Worm (Caenorhabditis elegans) whole organism, L2 larva: ENCODE results near the gene F32A5.4.
A peak's percentile ranks its signal among the peaks of the same experiment; 100 is the strongest.

Experiments used
- C34F6.9 ChIP-seq: fragments of 150-350 bp; optimal IDR thresholded peaks from 2 replicates; lab custom pipeline; 2014; ENCODE audit warnings: missing biosample characterization, missing genetic modification characterization
- F13H6.1 ChIP-seq: sonication (generic microtip); optimal IDR thresholded peaks from 2 replicates; lab custom pipeline; 2016; ENCODE audit warnings: missing genetic modification characterization, missing compliant biosample characterization
- Y55F3AM.14 ChIP-seq: fragments of 200-800 bp; sonication (Bioruptor generic); optimal IDR thresholded peaks from 2 replicates; lab custom pipeline; 2018; ENCODE audit warnings: mild to moderate bottlenecking, missing genetic modification characterization, missing compliant biosample characterization
- ZK546.5 ChIP-seq: sonication (generic microtip); optimal IDR thresholded peaks from 2 replicates; lab custom pipeline; 2017; ENCODE audit warnings: missing biosample characterization, missing genetic modification characterization
- alr-1 ChIP-seq: fragments of 150-350 bp; optimal IDR thresholded peaks from 2 replicates; lab custom pipeline; 2014; ENCODE audit warnings: missing biosample characterization, missing genetic modification characterization
- aly-2 ChIP-seq: fragments of 150-350 bp; optimal IDR thresholded peaks from 2 replicates; lab custom pipeline; 2014; ENCODE audit warnings: missing biosample characterization, missing genetic modification characterization
- ama-1 ChIP-seq: fragments of 150-350 bp; optimal IDR thresholded peaks from 2 replicates; lab custom pipeline; 2018; ENCODE audit warnings: inconsistent platforms
- blmp-1 ChIP-seq: sonication (generic microtip); optimal IDR thresholded peaks from 2 replicates; lab custom pipeline; 2017; ENCODE audit warnings: missing genetic modification characterization, mild to moderate bottlenecking, missing compliant biosample characterization, antibody characterized with exemption, moderate library complexity; ENCODE audit not compliant: insufficient read depth
- ceh-16 ChIP-seq: fragments of 150-350 bp; optimal IDR thresholded peaks from 2 replicates; lab custom pipeline; 2014; ENCODE audit warnings: missing biosample characterization, missing genetic modification characterization
- ceh-82 ChIP-seq: fragments of 150-350 bp; optimal IDR thresholded peaks from 2 replicates; lab custom pipeline; 2014; ENCODE audit warnings: missing biosample characterization, missing genetic modification characterization
- crh-2 ChIP-seq: sonication (generic microtip); optimal IDR thresholded peaks from 2 replicates; lab custom pipeline; 2017; ENCODE audit warnings: missing biosample characterization, missing genetic modification characterization
- elt-1 ChIP-seq: fragments of 150-350 bp; optimal IDR thresholded peaks from 2 replicates; lab custom pipeline; 2014; ENCODE audit warnings: missing biosample characterization, missing genetic modification characterization
- elt-3 ChIP-seq: sonication (generic microtip); optimal IDR thresholded peaks from 2 replicates; lab custom pipeline; 2017; ENCODE audit warnings: missing biosample characterization, missing genetic modification characterization
- fos-1 ChIP-seq: fragments of 150-350 bp; optimal IDR thresholded peaks from 2 replicates; lab custom pipeline; 2014; ENCODE audit warnings: missing biosample characterization, missing genetic modification characterization
- gmeb-1 ChIP-seq: fragments of 150-350 bp; optimal IDR thresholded peaks from 2 replicates; lab custom pipeline; 2014; ENCODE audit warnings: missing biosample characterization, missing genetic modification characterization
- lin-11 ChIP-seq: fragments of 150-350 bp; sonication (generic microtip); optimal IDR thresholded peaks from 2 replicates; lab custom pipeline; 2014; ENCODE audit warnings: missing biosample characterization, missing genetic modification characterization, inconsistent platforms, mixed read lengths
- lin-13 ChIP-seq: fragments of 150-350 bp; optimal IDR thresholded peaks from 2 replicates; lab custom pipeline; 2014; ENCODE audit warnings: missing biosample characterization, missing genetic modification reagents, missing genetic modification characterization
- lin-39 ChIP-seq: fragments of 150-350 bp; optimal IDR thresholded peaks from 2 replicates; lab custom pipeline; 2014; ENCODE audit warnings: missing biosample characterization, missing genetic modification reagents, missing genetic modification characterization
- lsy-2 ChIP-seq, 2 experiments: fragments of 150-350 bp in 1 of 2; sonication (generic microtip) in 1 of 2; optimal IDR thresholded peaks; 2 replicates each; lab custom pipeline; 2014 to 2017; ENCODE audit warnings: missing biosample characterization in 2 of 2, missing genetic modification characterization in 2 of 2
- mab-5 ChIP-seq: fragments of 150-350 bp; optimal IDR thresholded peaks from 2 replicates; lab custom pipeline; 2014; ENCODE audit warnings: missing biosample characterization, missing genetic modification characterization
- mdl-1 ChIP-seq, 2 experiments: fragments of 150-350 bp in 1 of 2; sonication (generic microtip) in 1 of 2; optimal IDR thresholded peaks; 2 replicates each; lab custom pipeline; 2017; ENCODE audit warnings: missing biosample characterization in 2 of 2, missing genetic modification characterization in 2 of 2
- nhr-10 ChIP-seq: sonication (generic microtip); optimal IDR thresholded peaks from 2 replicates; lab custom pipeline; 2017; ENCODE audit warnings: missing biosample characterization, missing genetic modification characterization
- nhr-11 ChIP-seq: fragments of 150-350 bp; optimal IDR thresholded peaks from 2 replicates; lab custom pipeline; 2014; ENCODE audit warnings: missing biosample characterization, missing genetic modification characterization
- nhr-12 ChIP-seq: fragments of 150-350 bp; optimal IDR thresholded peaks from 2 replicates; lab custom pipeline; 2014; ENCODE audit warnings: missing biosample characterization, missing genetic modification characterization
- nhr-23 ChIP-seq: fragments of 150-350 bp; optimal IDR thresholded peaks from 2 replicates; lab custom pipeline; 2014; ENCODE audit warnings: missing biosample characterization, missing genetic modification reagents, missing genetic modification characterization
- nhr-237 ChIP-seq: fragments of 150-350 bp; optimal IDR thresholded peaks from 2 replicates; lab custom pipeline; 2014; ENCODE audit warnings: missing biosample characterization, missing genetic modification characterization
- nhr-25 ChIP-seq: fragments of 150-350 bp; sonication (generic microtip); optimal IDR thresholded peaks from 3 replicates; lab custom pipeline; 2014; ENCODE audit warnings: missing biosample characterization, missing genetic modification characterization
- nhr-6 ChIP-seq: fragments of 150-350 bp; optimal IDR thresholded peaks from 2 replicates; lab custom pipeline; 2014; ENCODE audit warnings: missing biosample characterization, missing genetic modification characterization
- nhr-77 ChIP-seq: fragments of 150-350 bp; optimal IDR thresholded peaks from 2 replicates; lab custom pipeline; 2014; ENCODE audit warnings: missing biosample characterization, missing genetic modification characterization
- sem-4 ChIP-seq: fragments of 150-350 bp; optimal IDR thresholded peaks from 2 replicates; lab custom pipeline; 2014; ENCODE audit warnings: missing biosample characterization, missing genetic modification reagents, missing genetic modification characterization
- sma-3 ChIP-seq: sonication (generic microtip); optimal IDR thresholded peaks from 2 replicates; lab custom pipeline; 2016; ENCODE audit warnings: missing genetic modification reagents, missing genetic modification characterization, missing compliant biosample characterization
- sma-9 ChIP-seq, 2 experiments: fragments of 150-350 bp in 1 of 2; sonication (generic microtip) in 1 of 2; optimal IDR thresholded peaks; 2 replicates each; lab custom pipeline; 2014 to 2016; ENCODE audit warnings: missing genetic modification characterization in 2 of 2, mild to moderate bottlenecking in 1 of 2, missing biosample characterization in 1 of 2, missing compliant biosample characterization in 1 of 2, missing genetic modification reagents in 1 of 2, moderate library complexity in 1 of 2
- snpc-4 ChIP-seq: fragments of 150-350 bp; optimal IDR thresholded peaks from 2 replicates; lab custom pipeline; 2014; ENCODE audit warnings: missing biosample characterization, missing genetic modification characterization
- unc-39 ChIP-seq: fragments of 150-350 bp; optimal IDR thresholded peaks from 2 replicates; lab custom pipeline; 2014; ENCODE audit warnings: missing biosample characterization, missing genetic modification characterization
- unc-62 ChIP-seq: fragments of 150-350 bp; optimal IDR thresholded peaks from 2 replicates; lab custom pipeline; 2014; ENCODE audit warnings: missing biosample characterization, missing genetic modification reagents, missing genetic modification characterization
- zag-1 ChIP-seq: fragments of 150-350 bp; optimal IDR thresholded peaks from 2 replicates; lab custom pipeline; 2014; ENCODE audit warnings: missing biosample characterization, missing genetic modification characterization
- ztf-11 ChIP-seq: sonication (generic microtip); optimal IDR thresholded peaks from 2 replicates; lab custom pipeline; 2017; ENCODE audit warnings: missing biosample characterization, missing genetic modification characterization
- ztf-4 ChIP-seq: fragments of 150-350 bp; optimal IDR thresholded peaks from 2 replicates; lab custom pipeline; 2014; ENCODE audit warnings: missing biosample characterization, missing genetic modification characterization

F32A5.4 gene

DNA sequence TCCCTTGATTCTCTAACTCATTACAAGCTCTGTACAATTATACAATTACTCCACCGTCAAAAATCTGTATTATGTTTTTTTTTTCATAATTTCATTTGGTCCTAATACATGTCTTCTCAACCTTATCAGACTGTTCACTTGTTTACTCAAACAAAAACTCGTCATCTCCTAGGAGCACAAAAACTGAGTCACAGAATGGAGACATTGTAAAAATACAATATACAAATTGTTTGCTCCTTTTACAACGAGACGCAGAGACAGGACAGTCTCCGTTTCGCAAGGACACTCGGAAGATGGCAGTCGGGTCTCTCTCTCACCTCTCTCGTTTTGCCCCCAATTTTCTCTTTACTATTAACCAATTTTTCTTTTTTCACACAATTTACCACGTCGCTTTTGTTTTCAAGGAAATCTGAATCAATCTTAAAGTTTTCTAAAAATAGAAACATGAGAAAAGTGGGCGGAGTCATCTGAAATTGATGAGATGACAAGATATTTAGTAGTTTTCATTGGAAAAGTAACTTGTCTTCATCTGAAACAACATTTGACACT lies 26.7 kb downstream of the F32A5.4 start, which contains the start of gene F32A5.8:
F32A5.8 (plus strand) TSS at position 499 of the 549 bp plus-strand sequence.
- no peak for TF ChIP-seq mdl-1 (tag; optimal IDR thresholded peaks at IDR 0.05; lab: Kevin White, UChicago)
- no peak for TF ChIP-seq unc-62 (GFP tag; lab: Kevin White, UChicago)
- peak; percentile 32 for TF ChIP-seq nhr-25 (tag; lab: Kevin White, UChicago)
- TF ChIP-seq nhr-6, result no peak
- no peak for TF ChIP-seq nhr-10 (tag; lab: Kevin White, UChicago)
- TF ChIP-seq crh-2 (tag; lab: Kevin White, UChicago), result peak; percentile 7
- TF ChIP-seq gmeb-1 (tag; lab: Kevin White, UChicago), result peak; percentile 17
- no peak for TF ChIP-seq ceh-82 (tag; lab: Kevin White, UChicago)
- peak; percentile 9 for TF ChIP-seq sma-3
- no peak for TF ChIP-seq nhr-77 (tag; lab: Kevin White, UChicago)
- TF ChIP-seq Y55F3AM.14, result no peak
- TF ChIP-seq unc-39 (tag; lab: Kevin White, UChicago), result no peak
- no peak for TF ChIP-seq nhr-237 (tag; lab: Kevin White, UChicago)
- peak; percentile 94 for TF ChIP-seq fos-1 (tag; lab: Kevin White, UChicago)
- TF ChIP-seq F13H6.1 (tag; lab: Kevin White, UChicago), result no peak
- no peak for TF ChIP-seq elt-3 (tag; lab: Kevin White, UChicago)
- no peak for TF ChIP-seq mab-5 (tag; lab: Kevin White, UChicago)
- TF ChIP-seq blmp-1 (tag; lab: Kevin White, UChicago), result no peak
- no peak for TF ChIP-seq nhr-11
- no peak for TF ChIP-seq sem-4 (tag; lab: Kevin White, UChicago)
- TF ChIP-seq nhr-23 (tag; lab: Kevin White, UChicago), result no peak
- TF ChIP-seq sma-9 (GFP tag; optimal IDR thresholded peaks at IDR 0.05; lab: Kevin White, UChicago), result peak; percentile 21
- no peak for TF ChIP-seq sma-9 (tag; optimal IDR thresholded peaks at IDR 0.05; lab: Kevin White, UChicago)
- no peak for TF ChIP-seq lin-39 (tag; lab: Kevin White, UChicago)
- no peak for TF ChIP-seq ceh-16
- peak in 1 of 2 experiments; percentile 8 for TF ChIP-seq lsy-2 (tag; optimal IDR thresholded peaks at IDR 0.05; lab: Kevin White, UChicago)
- no peak for TF ChIP-seq ztf-11
- no peak for TF ChIP-seq alr-1 (tag; lab: Kevin White, UChicago)
- no peak for TF ChIP-seq ztf-4 (tag; lab: Kevin White, UChicago)

DNA sequence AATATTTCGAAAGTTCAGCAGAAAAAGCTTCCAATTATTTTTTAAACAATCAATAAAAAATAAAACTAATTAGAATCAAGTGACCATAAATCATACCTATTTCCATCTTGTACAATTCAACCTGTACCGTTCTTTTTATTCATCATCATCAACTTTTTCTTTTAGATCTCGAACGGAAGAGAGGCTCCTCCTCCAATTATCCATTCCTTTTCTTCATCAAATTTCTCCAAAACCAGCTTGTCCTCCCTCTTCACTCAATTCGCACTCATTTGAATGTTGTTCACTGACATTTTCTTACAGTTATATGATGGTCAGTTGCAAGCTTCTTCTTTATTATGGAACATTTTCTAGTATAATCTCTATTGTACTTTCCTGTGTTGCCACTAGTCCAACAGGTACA lies 32.9 kb downstream of the F32A5.4 start, which contains the start of gene C30G12.4:
C30G12.4 (plus strand) TSS at position 301 of the 400 bp plus-strand sequence.
- TF ChIP-seq Y55F3AM.14 (no peak), nhr-23 (tag; lab: Kevin White, UChicago) (no peak), ceh-16 (no peak), alr-1 (tag; lab: Kevin White, UChicago) (no peak), gmeb-1 (tag; lab: Kevin White, UChicago) (no peak), sma-3 (no peak)

DNA sequence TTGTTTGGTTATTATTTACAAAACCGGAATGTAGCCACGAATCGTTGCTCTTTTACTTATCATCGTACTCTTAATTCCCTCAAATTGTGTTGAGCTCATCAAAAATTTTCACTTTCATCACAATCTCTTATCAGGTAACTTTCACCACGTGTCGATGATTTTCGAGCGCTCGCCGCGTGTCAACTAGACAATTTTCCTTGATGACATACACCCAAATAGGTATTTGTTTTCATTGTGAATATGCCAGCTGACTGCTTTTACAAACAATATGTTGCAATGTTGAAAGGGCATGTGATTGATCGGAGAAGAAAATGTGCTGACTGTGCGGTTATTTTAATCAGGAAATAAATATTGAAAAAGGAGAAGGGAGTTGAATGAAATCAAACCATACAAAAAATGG lies 35.7 kb downstream of the F32A5.4 start:
- no peak for TF ChIP-seq snpc-4
- no peak for TF ChIP-seq unc-62 (GFP tag; lab: Kevin White, UChicago)
- no peak for TF ChIP-seq unc-39 (tag; lab: Kevin White, UChicago)
- no peak for TF ChIP-seq lin-11 (tag; lab: Kevin White, UChicago)
- TF ChIP-seq Y55F3AM.14, result no peak
- no peak for TF ChIP-seq aly-2 (tag; lab: Kevin White, UChicago)
- TF ChIP-seq sma-9 (GFP tag; optimal IDR thresholded peaks at IDR 0.05; lab: Kevin White, UChicago), result peak; percentile 79
- TF ChIP-seq sma-9 (tag; optimal IDR thresholded peaks at IDR 0.05; lab: Kevin White, UChicago), result no peak
- TF ChIP-seq nhr-12 (tag; lab: Kevin White, UChicago), result no peak
- no peak for TF ChIP-seq C34F6.9 (tag; lab: Kevin White, UChicago)
- TF ChIP-seq ZK546.5 (tag; lab: Kevin White, UChicago), result no peak
- no peak for TF ChIP-seq ceh-82 (tag; lab: Kevin White, UChicago)
- no peak for TF ChIP-seq zag-1 (tag; lab: Kevin White, UChicago)
- TF ChIP-seq sem-4 (tag; lab: Kevin White, UChicago), result no peak
- peak; percentile 12 for TF ChIP-seq sma-3
- TF ChIP-seq nhr-23 (tag; lab: Kevin White, UChicago), result no peak
- no peak for TF ChIP-seq ama-1 (lab: Kevin White, UChicago)
- TF ChIP-seq elt-3 (tag; lab: Kevin White, UChicago), result no peak
- TF ChIP-seq nhr-237 (tag; lab: Kevin White, UChicago), result no peak
- TF ChIP-seq blmp-1 (tag; lab: Kevin White, UChicago), result peak; percentile 47
- peak; percentile 62 for TF ChIP-seq fos-1 (tag; lab: Kevin White, UChicago)
- TF ChIP-seq alr-1 (tag; lab: Kevin White, UChicago), result no peak
- TF ChIP-seq nhr-77 (tag; lab: Kevin White, UChicago), result no peak
- peak; percentile 74 for TF ChIP-seq crh-2 (tag; lab: Kevin White, UChicago)
- TF ChIP-seq gmeb-1 (tag; lab: Kevin White, UChicago), result peak; percentile 42
- TF ChIP-seq nhr-6, result no peak
- peak in 1 of 2 experiments; percentile 37 for TF ChIP-seq mdl-1 (tag; optimal IDR thresholded peaks at IDR 0.05; lab: Kevin White, UChicago)
- no peak for TF ChIP-seq ztf-11
- no peak for TF ChIP-seq elt-1 (tag; lab: Kevin White, UChicago)
- TF ChIP-seq nhr-10 (tag; lab: Kevin White, UChicago), result no peak
- no peak for TF ChIP-seq F13H6.1 (tag; lab: Kevin White, UChicago)
- no peak for TF ChIP-seq ztf-4 (tag; lab: Kevin White, UChicago)
- TF ChIP-seq lin-13 (GFP tag; lab: Kevin White, UChicago), result no peak
